Fruit fly (Drosophila melanogaster): Measurements from ENCODE around the gene CG5376.

- TF ChIP-seq CG11762 (GFP tag; optimal IDR thresholded peaks at IDR 0.05; ENCODE audit: insufficient read depth) (no peak), cyc (GFP tag; optimal IDR thresholded peaks at IDR 0.05) (no peak), CG34406 (GFP tag; optimal IDR thresholded peaks at IDR 0.05) (no peak)
Measured at dm6 chr3R:22533973-22534931, 45.5 kb upstream of the CG5376 start.
